Worm (Caenorhabditis elegans) whole organism, L3 larva: Measurements from ENCODE around the gene C35B1.8.

ENCODE experiments used
- ceh-82 ChIP-seq: fragments of 150-350 bp; optimal IDR thresholded peaks from 2 replicates; lab custom pipeline; 2014; ENCODE audit warnings: missing biosample characterization, missing genetic modification characterization
- elt-1 ChIP-seq: fragments of 150-350 bp; optimal IDR thresholded peaks from 2 replicates; lab custom pipeline; 2014; ENCODE audit warnings: missing biosample characterization, missing genetic modification characterization
- nfya-1 ChIP-seq: sonication (generic microtip); optimal IDR thresholded peaks from 2 replicates; lab custom pipeline; 2017; ENCODE audit warnings: missing genetic modification characterization, mild to moderate bottlenecking, missing compliant biosample characterization, antibody characterized with exemption, moderate library complexity; ENCODE audit not compliant: insufficient read depth
- snpc-4 ChIP-seq: fragments of 150-350 bp; optimal IDR thresholded peaks from 2 replicates; lab custom pipeline; 2014; ENCODE audit warnings: missing biosample characterization, missing genetic modification characterization

- TF ChIP-seq ceh-82: no peak
- TF ChIP-seq snpc-4 (tag; lab: Kevin White, UChicago): no peak
- no peak for TF ChIP-seq nfya-1 (tag; lab: Kevin White, UChicago)
- no peak for TF ChIP-seq elt-1 (tag; lab: Kevin White, UChicago)
Observed at ce11 chrIV:4070810-4071209, 8.0 kb downstream of the C35B1.8 start.
